Fruit fly (Drosophila melanogaster): ENCODE data around the gene mib1.

dm6 chr3L:15967588-15968500 lies 43.8 kb downstream of the mib1 start, which contains the start of the genes Brr2 and CG10516:
- TF ChIP-seq Sin3A (optimal IDR thresholded peaks at IDR 0.05) (no peak), h (optimal IDR thresholded peaks at IDR 0.05) (no peak)
